Fruit fly (Drosophila melanogaster) Kc167 (cell line): Measurements from ENCODE around the gene CG14147.

Experiments
- Myc ChIP-seq: fragments of >200 bp; optimal IDR thresholded peaks from 2 replicates; lab custom pipeline; 2017; ENCODE audit warnings: missing external identifiers
- Sin3A ChIP-seq: fragments of >200 bp; optimal IDR thresholded peaks from 2 replicates; lab custom pipeline; 2018; ENCODE audit warnings: missing external identifiers
- h ChIP-seq: fragments of >200 bp; optimal IDR thresholded peaks from 3 replicates; lab custom pipeline; 2018; ENCODE audit warnings: missing external identifiers
- insv ChIP-seq: fragments of >200 bp; optimal IDR thresholded peaks from 3 replicates; lab custom pipeline; 2018; ENCODE audit warnings: missing external identifiers
- psq ChIP-seq: fragments of >200 bp; optimal IDR thresholded peaks from 2 replicates; lab custom pipeline; 2017; ENCODE audit warnings: missing external identifiers
- ttk ChIP-seq: sonication (Bioruptor generic); optimal IDR thresholded peaks from 2 replicates; lab custom pipeline; 2017; ENCODE audit warnings: missing external identifiers

The CG14147 gene

dm6 chr3L:10951109-10951508, 21.3 kb upstream of the CG14147 start:
- TF ChIP-seq insv (no peak), Sin3A (lab: Kevin White, UChicago) (no peak), h (lab: Kevin White, UChicago) (no peak), ttk (lab: Kevin White, UChicago) (no peak), psq (lab: Kevin White, UChicago) (no peak), Myc (lab: Kevin White, UChicago) (no peak)

dm6 chr3L:10952106-10952653, 20.3 kb upstream of the CG14147 start:
- TF ChIP-seq Sin3A (lab: Kevin White, UChicago) (no peak), ttk (lab: Kevin White, UChicago) (no peak), Myc (lab: Kevin White, UChicago) (no peak), h (lab: Kevin White, UChicago) (no peak), insv (no peak), psq (lab: Kevin White, UChicago) (no peak)

- TF ChIP-seq Myc (lab: Kevin White, UChicago) (no peak), ttk (lab: Kevin White, UChicago) (no peak), psq (lab: Kevin White, UChicago) (no peak), h (lab: Kevin White, UChicago) (no peak)
Observed at dm6 chr3L:10953628-10954129, 18.8 kb upstream of the CG14147 start.

dm6 chr3L:10956558-10956957, 15.9 kb upstream of the CG14147 start:
- TF ChIP-seq insv, result no peak
- no peak for TF ChIP-seq ttk (lab: Kevin White, UChicago)
- TF ChIP-seq Myc (lab: Kevin White, UChicago), result no peak

dm6 chr3L:10957843-10958242, 14.6 kb upstream of the CG14147 start:
- TF ChIP-seq ttk (lab: Kevin White, UChicago) (no peak), h (lab: Kevin White, UChicago) (no peak), insv (no peak), Sin3A (lab: Kevin White, UChicago) (no peak), Myc (lab: Kevin White, UChicago) (no peak), psq (lab: Kevin White, UChicago) (no peak)

dm6 chr3L:10958672-10959274, 13.7 kb upstream of the CG14147 start:
- TF ChIP-seq Sin3A (lab: Kevin White, UChicago) (no peak), insv (no peak), psq (lab: Kevin White, UChicago) (no peak), h (lab: Kevin White, UChicago) (no peak), Myc (lab: Kevin White, UChicago) (no peak), ttk (lab: Kevin White, UChicago) (no peak)

- TF ChIP-seq insv (no peak), psq (lab: Kevin White, UChicago) (no peak), ttk (lab: Kevin White, UChicago) (no peak), h (lab: Kevin White, UChicago) (no peak), Myc (lab: Kevin White, UChicago) (no peak), Sin3A (lab: Kevin White, UChicago) (no peak)
Observed at dm6 chr3L:10959660-10960059, 12.8 kb upstream of the CG14147 start.

dm6 chr3L:10962031-10962679, 10.3 kb upstream of the CG14147 start:
- TF ChIP-seq psq (lab: Kevin White, UChicago), result no peak
- no peak for TF ChIP-seq h (lab: Kevin White, UChicago)
- no peak for TF ChIP-seq insv
- TF ChIP-seq ttk (lab: Kevin White, UChicago), result no peak
- TF ChIP-seq Sin3A (lab: Kevin White, UChicago), result no peak
- no peak for TF ChIP-seq Myc (lab: Kevin White, UChicago)

dm6 chr3L:10962718-10963117, 9.7 kb upstream of the CG14147 start:
- TF ChIP-seq insv, result no peak
- TF ChIP-seq psq (lab: Kevin White, UChicago), result no peak
- TF ChIP-seq Sin3A (lab: Kevin White, UChicago), result no peak
- no peak for TF ChIP-seq ttk (lab: Kevin White, UChicago)
- no peak for TF ChIP-seq h (lab: Kevin White, UChicago)
- no peak for TF ChIP-seq Myc (lab: Kevin White, UChicago)

- TF ChIP-seq psq (lab: Kevin White, UChicago), result no peak
Observed at dm6 chr3L:10963952-10964351, 8.5 kb upstream of the CG14147 start.

dm6 chr3L:10965731-10966647, 6.5 kb upstream of the CG14147 start:
- TF ChIP-seq Sin3A (lab: Kevin White, UChicago) (no peak), ttk (lab: Kevin White, UChicago) (no peak), Myc (lab: Kevin White, UChicago) (no peak), psq (lab: Kevin White, UChicago) (no peak), insv (no peak), h (lab: Kevin White, UChicago) (no peak)
